Fruit fly (Drosophila melanogaster) whole organism, embryonic: ENCODE results near the gene CG31344.

Source experiments
- CG1024 ChIP-seq: fragments of 200-800 bp; sonication (Bioruptor generic); IDR thresholded peaks from 2 replicates; pipeline ENCODE4 v1.3.6; 2022; ENCODE audit warnings: missing biosample characterization, missing genetic modification characterization
- CG10321 ChIP-seq: fragments of 200-800 bp; sonication (Bioruptor generic); IDR thresholded peaks from 2 replicates; pipeline ENCODE4 v1.3.6; 2022; ENCODE audit warnings: missing biosample characterization, missing genetic modification characterization
- CG10462 ChIP-seq: fragments of 200-800 bp; sonication (Bioruptor generic); optimal IDR thresholded peaks from 2 replicates; lab custom pipeline; 2016; ENCODE audit warnings: missing biosample characterization, missing genetic modification characterization
- CG10979 ChIP-seq: fragments of 200-800 bp; sonication (Bioruptor generic); optimal IDR thresholded peaks from 2 replicates; lab custom pipeline; 2018; ENCODE audit warnings: missing biosample characterization, mild to moderate bottlenecking, missing genetic modification characterization, moderate library complexity
- CG12236 ChIP-seq: fragments of 200-800 bp; sonication (Bioruptor generic); optimal IDR thresholded peaks from 2 replicates; lab custom pipeline; 2016; ENCODE audit warnings: missing biosample characterization, missing genetic modification characterization
- CG13287 ChIP-seq: fragments of 200-800 bp; sonication (Bioruptor generic); IDR thresholded peaks from 2 replicates; pipeline ENCODE4 v1.3.6; 2022; ENCODE audit warnings: missing biosample characterization, missing genetic modification characterization; ENCODE audit not compliant: partially characterized antibody
- CG15479 ChIP-seq: fragments of 200-800 bp; sonication (Bioruptor generic); optimal IDR thresholded peaks from 3 replicates; lab custom pipeline; 2019; ENCODE audit warnings: missing biosample characterization, mild to moderate bottlenecking, missing genetic modification characterization, moderate library complexity
- CG1603 ChIP-seq: fragments of 200-800 bp; sonication (Bioruptor generic); optimal IDR thresholded peaks from 2 replicates; lab custom pipeline; 2019; ENCODE audit warnings: missing biosample characterization, mild to moderate bottlenecking, missing genetic modification characterization, moderate library complexity
- CG16779 ChIP-seq: fragments of 200-800 bp; sonication (Bioruptor generic); IDR thresholded peaks from 2 replicates; pipeline ENCODE4 v1.3.6; 2022; ENCODE audit warnings: missing biosample characterization, missing genetic modification characterization
- CG17802 ChIP-seq: fragments of 200-800 bp; sonication (Bioruptor generic); optimal IDR thresholded peaks from 2 replicates; lab custom pipeline; 2018; ENCODE audit warnings: missing biosample characterization, mild to moderate bottlenecking, missing genetic modification characterization, moderate library complexity
- CG18011 ChIP-seq: fragments of 200-800 bp; sonication (Bioruptor generic); optimal IDR thresholded peaks from 2 replicates; lab custom pipeline; 2017; ENCODE audit warnings: missing biosample characterization, missing genetic modification characterization, mild to moderate bottlenecking, moderate library complexity, missing genotype
- CG2120 ChIP-seq: fragments of 200-800 bp; sonication (Bioruptor generic); optimal IDR thresholded peaks from 3 replicates; lab custom pipeline; 2016; ENCODE audit warnings: missing biosample characterization, missing genetic modification characterization
- CG2202 ChIP-seq: fragments of 200-800 bp; sonication (Bioruptor generic); optimal IDR thresholded peaks from 2 replicates; lab custom pipeline; 2018; ENCODE audit warnings: missing biosample characterization, mild to moderate bottlenecking, missing genetic modification characterization
- CG31224 ChIP-seq: fragments of 200-800 bp; sonication (Bioruptor generic); IDR thresholded peaks from 2 replicates; pipeline ENCODE4 v1.3.6; 2022; ENCODE audit warnings: missing biosample characterization, missing genetic modification characterization
- CG3281 ChIP-seq: fragments of 200-800 bp; sonication (Bioruptor generic); optimal IDR thresholded peaks from 3 replicates; lab custom pipeline; 2017; ENCODE audit warnings: missing biosample characterization, mild to moderate bottlenecking, missing genetic modification characterization
- CG3407 ChIP-seq: fragments of 200-800 bp; sonication (Bioruptor generic); optimal IDR thresholded peaks from 2 replicates; lab custom pipeline; 2018; ENCODE audit warnings: missing biosample characterization, mild to moderate bottlenecking, missing genetic modification characterization
- CG34376 ChIP-seq: fragments of 200-800 bp; sonication (Bioruptor generic); optimal IDR thresholded peaks from 2 replicates; lab custom pipeline; 2018; ENCODE audit warnings: missing biosample characterization, mild to moderate bottlenecking, missing genetic modification characterization
- CG42726 ChIP-seq: fragments of 200-800 bp; sonication (Bioruptor generic); IDR thresholded peaks from 2 replicates; pipeline ENCODE4 v1.3.6; 2022; ENCODE audit warnings: missing biosample characterization, missing genetic modification characterization; ENCODE audit not compliant: partially characterized antibody
- CG4820 ChIP-seq: fragments of 200-800 bp; sonication (Bioruptor generic); optimal IDR thresholded peaks from 3 replicates; lab custom pipeline; 2016; ENCODE audit warnings: missing biosample characterization, missing genetic modification characterization
- CG7928 ChIP-seq: fragments of 200-800 bp; sonication (Bioruptor generic); optimal IDR thresholded peaks from 2 replicates; lab custom pipeline; 2017; ENCODE audit warnings: missing biosample characterization, mild to moderate bottlenecking, missing genetic modification characterization
- D ChIP-seq, 2 experiments: fragments of 200-800 bp in 1 of 2; fragments of >200 bp in 1 of 2; sonication (Bioruptor generic) in 1 of 2; optimal IDR thresholded peaks; 2 replicates in 1 of 2; 3 replicates in 1 of 2; lab custom pipeline; 2017; ENCODE audit warnings: mild to moderate bottlenecking in 1 of 2, missing biosample characterization in 1 of 2, missing genetic modification characterization in 1 of 2, missing genetic modification reagents in 1 of 2
- Doc3 ChIP-seq: fragments of 200-800 bp; sonication (Bioruptor generic); IDR thresholded peaks from 3 replicates; pipeline ENCODE4 v1.3.6; 2022; ENCODE audit warnings: missing biosample characterization, missing genetic modification characterization; ENCODE audit not compliant: partially characterized antibody
- E2f1 ChIP-seq: fragments of 200-800 bp; sonication (Bioruptor generic); IDR thresholded peaks from 2 replicates; pipeline ENCODE4 v1.3.6; 2022; ENCODE audit warnings: missing biosample characterization, missing genetic modification characterization
- Ets97D ChIP-seq: fragments of 200-800 bp; sonication (Bioruptor generic); optimal IDR thresholded peaks from 3 replicates; lab custom pipeline; 2016; ENCODE audit warnings: missing biosample characterization, missing genetic modification characterization
- Nf-YC ChIP-seq: fragments of 200-800 bp; optimal IDR thresholded peaks from 3 replicates; lab custom pipeline; 2019; ENCODE audit warnings: missing biosample characterization, mild to moderate bottlenecking, missing genetic modification characterization, moderate library complexity
- Rfx ChIP-seq: fragments of 200-800 bp; sonication (Bioruptor generic); IDR thresholded peaks from 2 replicates; pipeline ENCODE4 v1.3.6; 2022; ENCODE audit warnings: missing biosample characterization, missing genetic modification characterization
- Spps ChIP-seq: fragments of 200-800 bp; sonication (Bioruptor generic); optimal IDR thresholded peaks from 2 replicates; lab custom pipeline; 2018; ENCODE audit warnings: missing biosample characterization, mild to moderate bottlenecking, missing genetic modification characterization
- Ssrp ChIP-seq: fragments of 200-800 bp; sonication (Bioruptor generic); optimal IDR thresholded peaks from 2 replicates; lab custom pipeline; 2018; ENCODE audit warnings: missing biosample characterization, mild to moderate bottlenecking, missing genetic modification characterization, moderate library complexity
- Usf ChIP-seq: fragments of 200-800 bp; sonication (Bioruptor generic); optimal IDR thresholded peaks from 2 replicates; lab custom pipeline; 2017; ENCODE audit warnings: missing genotype, missing biosample characterization, missing genetic modification characterization
- Vsx1 ChIP-seq: fragments of 200-800 bp; sonication (Bioruptor generic); optimal IDR thresholded peaks from 2 replicates; lab custom pipeline; 2017; ENCODE audit warnings: missing biosample characterization, mild to moderate bottlenecking, missing genetic modification characterization, missing genetic modification reagents
- ap ChIP-seq: fragments of 200-800 bp; sonication (Bioruptor generic); IDR thresholded peaks from 2 replicates; pipeline ENCODE4 v1.3.6; 2022; ENCODE audit warnings: missing biosample characterization, missing genetic modification characterization
- ato ChIP-seq: fragments of 200-800 bp; sonication (Bioruptor generic); IDR thresholded peaks from 2 replicates; pipeline ENCODE4 v1.3.6; 2022; ENCODE audit warnings: missing biosample characterization, missing genetic modification characterization; ENCODE audit not compliant: partially characterized antibody
- az2 ChIP-seq: fragments of 200-800 bp; sonication (Bioruptor generic); optimal IDR thresholded peaks from 3 replicates; lab custom pipeline; 2016; ENCODE audit warnings: missing biosample characterization, missing genetic modification characterization
- cato ChIP-seq: fragments of 200-800 bp; sonication (Bioruptor generic); optimal IDR thresholded peaks from 2 replicates; lab custom pipeline; 2016; ENCODE audit warnings: missing biosample characterization, missing genetic modification characterization, borderline replicate concordance
- cg ChIP-seq: fragments of 200-800 bp; sonication (Bioruptor generic); optimal IDR thresholded peaks from 3 replicates; lab custom pipeline; 2019; ENCODE audit warnings: missing biosample characterization, mild to moderate bottlenecking, missing genetic modification characterization, moderate library complexity
- dmrt99B ChIP-seq: fragments of 200-800 bp; sonication (Bioruptor generic); optimal IDR thresholded peaks from 2 replicates; lab custom pipeline; 2018; ENCODE audit warnings: missing biosample characterization, mild to moderate bottlenecking, missing genetic modification characterization, moderate library complexity
- eve ChIP-seq, 2 experiments: fragments of >200 bp; optimal IDR thresholded peaks; 2 replicates each; lab custom pipeline; 2017; ENCODE audit warnings: missing biosample characterization in 2 of 2, missing genetic modification characterization in 2 of 2
- grn ChIP-seq: fragments of 200-800 bp; sonication (Bioruptor generic); optimal IDR thresholded peaks from 3 replicates; lab custom pipeline; 2017; ENCODE audit warnings: missing biosample characterization, missing genetic modification characterization
- gsb ChIP-seq: fragments of 200-800 bp; sonication (Bioruptor generic); IDR thresholded peaks from 2 replicates; pipeline ENCODE4 v1.3.6; 2022; ENCODE audit warnings: missing biosample characterization, missing genetic modification characterization
- hb ChIP-seq: fragments of 200-800 bp; sonication (Bioruptor generic); IDR thresholded peaks from 3 replicates; pipeline ENCODE4 v1.3.6; 2022; ENCODE audit warnings: missing biosample characterization, missing genetic modification characterization; ENCODE audit not compliant: partially characterized antibody
- insv ChIP-seq, 2 experiments: fragments of 200-800 bp; sonication (Bioruptor generic); optimal IDR thresholded peaks; 3 replicates each; lab custom pipeline; 2016 to 2018; ENCODE audit warnings: missing biosample characterization in 2 of 2, missing genetic modification characterization in 2 of 2
- mirr ChIP-seq: fragments of 200-800 bp; sonication (Bioruptor generic); optimal IDR thresholded peaks from 3 replicates; lab custom pipeline; 2018; ENCODE audit warnings: missing biosample characterization, mild to moderate bottlenecking, missing genetic modification characterization
- sd ChIP-seq: fragments of 200-800 bp; sonication (Bioruptor generic); optimal IDR thresholded peaks from 3 replicates; lab custom pipeline; 2018; ENCODE audit warnings: missing biosample characterization, mild to moderate bottlenecking, missing genetic modification characterization, moderate library complexity
- sens ChIP-seq: fragments of 200-800 bp; sonication (Bioruptor generic); peaks from one replicate; lab custom pipeline; 2016; ENCODE audit warnings: missing biosample characterization, missing genetic modification characterization
- slou ChIP-seq: fragments of 200-800 bp; sonication (Bioruptor generic); optimal IDR thresholded peaks from 3 replicates; lab custom pipeline; 2016; ENCODE audit warnings: missing biosample characterization, missing genetic modification characterization
- sob ChIP-seq: fragments of 200-800 bp; sonication (Bioruptor generic); IDR thresholded peaks from 2 replicates; pipeline ENCODE4 v1.3.6; 2022; ENCODE audit warnings: missing biosample characterization, missing genetic modification characterization
- stwl ChIP-seq: fragments of 200-800 bp; sonication (Bioruptor generic); optimal IDR thresholded peaks from 3 replicates; lab custom pipeline; 2018; ENCODE audit warnings: missing biosample characterization, mild to moderate bottlenecking, missing genetic modification characterization, moderate library complexity
- sug ChIP-seq: fragments of 200-800 bp; optimal IDR thresholded peaks from 2 replicates; lab custom pipeline; 2019; ENCODE audit warnings: missing biosample characterization, mild to moderate bottlenecking, missing genetic modification characterization, moderate library complexity
- trem ChIP-seq: fragments of 200-800 bp; optimal IDR thresholded peaks from 3 replicates; lab custom pipeline; 2019; ENCODE audit warnings: missing biosample characterization, mild to moderate bottlenecking, missing genetic modification characterization, moderate library complexity
- z ChIP-seq: fragments of 200-800 bp; sonication (Bioruptor generic); IDR thresholded peaks from 3 replicates; pipeline ENCODE4 v1.3.6; 2022; ENCODE audit warnings: missing biosample characterization, missing genetic modification characterization
- zen ChIP-seq: fragments of 200-800 bp; sonication (Bioruptor generic); optimal IDR thresholded peaks from 3 replicates; lab custom pipeline; 2018; ENCODE audit warnings: missing biosample characterization, mild to moderate bottlenecking, missing genetic modification characterization, moderate library complexity

The CG31344 gene

dm6 chr3R:15246601-15247000 is 21.5 kb upstream of the CG31344 start:
- TF ChIP-seq slou (GFP tag; lab: Kevin White, UChicago) (no peak), dmrt99B (peak; percentile 6), sug (tag; lab: Kevin White, UChicago) (peak; percentile 30), Ssrp (tag; lab: Kevin White, UChicago) (no peak), CG4820 (GFP tag; lab: Kevin White, UChicago) (no peak), CG34376 (GFP tag; lab: Kevin White, UChicago) (peak; percentile 78), sob (no peak), CG18011 (no peak), CG2202 (tag; lab: Kevin White, UChicago) (no peak), insv (GFP tag; optimal IDR thresholded peaks at IDR 0.05; lab: Kevin White, UChicago) (peak in 1 of 2 experiments; percentile 83), cg (GFP tag; lab: Kevin White, UChicago) (no peak), CG12236 (no peak), gsb (GFP tag; lab: Robert Waterston, UW) (no peak), Usf (no peak), Rfx (GFP tag; lab: Robert Waterston, UW) (no peak), CG13287 (no peak), Vsx1 (GFP tag; lab: Kevin White, UChicago) (no peak), Doc3 (no peak), cato (GFP tag; lab: Kevin White, UChicago) (no peak), CG10321 (GFP tag; lab: Robert Waterston, UW) (no peak), CG15479 (peak; percentile 75), zen (tag; lab: Kevin White, UChicago) (no peak), sd (tag; lab: Kevin White, UChicago) (no peak), hb (GFP tag; lab: Robert Waterston, UW) (no peak), CG1024 (GFP tag; lab: Robert Waterston, UW) (no peak), grn (GFP tag; lab: Kevin White, UChicago) (peak; percentile 69), CG10979 (tag; lab: Kevin White, UChicago) (no peak), CG16779 (no peak), Ets97D (GFP tag; lab: Kevin White, UChicago) (no peak), ap (no peak), CG10462 (no peak), CG1603 (tag; lab: Kevin White, UChicago) (no peak), z (GFP tag; lab: Robert Waterston, UW) (no peak), ato (GFP tag; lab: Robert Waterston, UW) (no peak), stwl (no peak), CG2120 (GFP tag; lab: Kevin White, UChicago) (peak; percentile 14), D (optimal IDR thresholded peaks at IDR 0.05; lab: Kevin White, UChicago) (no peak), D (GFP tag; optimal IDR thresholded peaks at IDR 0.05; lab: Kevin White, UChicago) (no peak), az2 (GFP tag; lab: Kevin White, UChicago) (no peak), CG17802 (tag; lab: Kevin White, UChicago) (no peak), E2f1 (no peak), Nf-YC (tag; lab: Kevin White, UChicago) (no peak), CG3407 (GFP tag; lab: Kevin White, UChicago) (no peak), sens (GFP tag; lab: Kevin White, UChicago) (peak; percentile 72), eve (GFP tag; optimal IDR thresholded peaks at IDR 0.05; lab: Kevin White, UChicago) (no peak), mirr (GFP tag; lab: Kevin White, UChicago) (peak; percentile 18), CG31224 (GFP tag; lab: Robert Waterston, UW) (no peak), CG7928 (GFP tag; lab: Kevin White, UChicago) (no peak), Spps (tag; lab: Kevin White, UChicago) (no peak), CG42726 (GFP tag; lab: Robert Waterston, UW) (no peak), trem (tag; lab: Kevin White, UChicago) (no peak), CG3281 (GFP tag; lab: Kevin White, UChicago) (no peak)
